Worm (Caenorhabditis elegans): ENCODE data around the gene fbxa-165.
A peak's percentile ranks its signal among the peaks of the same experiment; 100 is the strongest.
"Not testable (repeated sequence)": the region's sequence is repeated elsewhere in the genome, so short reads cannot be mapped to it uniquely, and the experiment has no call there.

fbxa-165 gene

ce11 chrII:1616382-1616781, at the start of gene fbxa-165:
Gene fbxa-165, minus strand, starts transcription at chrII:1616482.
- TF ChIP-seq ceh-39 (tag; optimal IDR thresholded peaks at IDR 0.05) (no peak), tbx-8 (GFP tag; optimal IDR thresholded peaks at IDR 0.05) (no peak), bed-3 (GFP tag; optimal IDR thresholded peaks at IDR 0.05) (no peak)

DNA sequence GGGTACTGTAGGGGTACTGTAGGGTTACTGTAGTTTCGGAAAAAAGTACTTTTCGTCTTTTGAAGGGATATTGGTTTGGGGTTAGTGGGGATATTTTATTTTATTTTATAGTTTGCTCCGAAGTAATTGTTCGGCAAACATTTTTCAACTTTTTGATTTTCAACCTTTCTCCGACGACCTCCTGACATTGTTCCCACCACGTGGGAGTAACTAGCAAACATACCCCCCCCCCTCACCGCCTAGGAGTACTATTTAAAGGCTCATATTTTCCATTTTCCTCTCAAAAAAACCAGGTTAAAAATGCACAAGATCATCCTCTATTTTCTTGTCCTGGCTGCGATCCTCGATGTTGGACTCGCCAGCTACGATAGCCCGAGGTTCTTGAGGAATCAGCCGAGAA, 49.7 kb upstream of the fbxa-165 start, which contains the start of gene srlf-29:
TSS of gene srlf-29 (plus strand) at position 301 of the 400 bp plus-strand sequence.
- TF ChIP-seq nhr-12 (tag; optimal IDR thresholded peaks at IDR 0.05), result no peak
- TF ChIP-seq zip-8 (tag; optimal IDR thresholded peaks at IDR 0.05), result no peak
- no peak for TF ChIP-seq ham-2 (GFP tag; optimal IDR thresholded peaks at IDR 0.05)
- no peak for TF ChIP-seq hlh-1 (tag; optimal IDR thresholded peaks at IDR 0.05)
- no peak for TF ChIP-seq flh-1 (GFP tag; optimal IDR thresholded peaks at IDR 0.05)
- no peak for TF ChIP-seq blmp-1 (tag; optimal IDR thresholded peaks at IDR 0.05)
- no peak for TF ChIP-seq bed-3 (GFP tag; optimal IDR thresholded peaks at IDR 0.05)
- TF ChIP-seq nhr-28 (tag; optimal IDR thresholded peaks at IDR 0.05), result no peak

DNA sequence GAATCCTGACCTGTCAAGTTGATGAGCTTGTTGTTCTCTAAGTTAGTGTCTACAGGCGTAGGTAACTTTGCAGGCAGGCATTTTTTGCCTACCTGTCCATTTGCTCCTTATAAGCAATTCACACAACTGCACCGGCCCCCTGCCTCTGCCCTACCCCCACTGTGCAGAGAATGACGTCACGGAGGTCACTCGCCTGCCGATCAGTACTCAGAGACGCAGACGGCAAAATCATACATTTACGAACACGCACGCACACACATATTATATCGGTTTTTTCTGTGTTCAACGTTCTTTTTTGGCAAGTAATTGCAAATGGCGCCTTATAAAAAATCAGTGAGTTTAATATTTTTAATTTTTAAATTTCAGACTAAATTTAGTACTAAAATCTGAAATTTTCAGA, 47.2 kb upstream of the fbxa-165 start, which contains the start of gene duxl-1:
TSS of gene duxl-1 (plus strand) at position 184 of the 400 bp plus-strand sequence.
- TF ChIP-seq zip-8 (tag; optimal IDR thresholded peaks at IDR 0.05) (peak; percentile 8), unc-62 (GFP tag; optimal IDR thresholded peaks at IDR 0.05) (no peak), mep-1 (tag; optimal IDR thresholded peaks at IDR 0.05) (peak; percentile 10), drap-1 (GFP tag; optimal IDR thresholded peaks at IDR 0.05) (no peak), elt-3 (tag; optimal IDR thresholded peaks at IDR 0.05) (no peak), tbx-8 (GFP tag; optimal IDR thresholded peaks at IDR 0.05) (no peak), unc-120 (tag; optimal IDR thresholded peaks at IDR 0.05; ENCODE audit: poor library complexity, severe bottlenecking) (no peak), ceh-39 (tag; optimal IDR thresholded peaks at IDR 0.05) (peak; percentile 93), pha-4 (tag; optimal IDR thresholded peaks at IDR 0.05) (peak; percentile 31), cnd-1 (tag; optimal IDR thresholded peaks at IDR 0.05) (peak; percentile 21), lsy-2 (tag; optimal IDR thresholded peaks at IDR 0.05) (no peak), flh-1 (GFP tag; optimal IDR thresholded peaks at IDR 0.05) (no peak), nhr-237 (tag; optimal IDR thresholded peaks at IDR 0.05) (no peak), lin-32 (GFP tag; optimal IDR thresholded peaks at IDR 0.05) (no peak), sptf-1 (tag; optimal IDR thresholded peaks at IDR 0.05) (no peak), bed-3 (GFP tag; optimal IDR thresholded peaks at IDR 0.05) (no peak), nhr-2 (tag; optimal IDR thresholded peaks at IDR 0.05) (no peak), ztf-11 (tag; optimal IDR thresholded peaks at IDR 0.05) (peak; percentile 45)

ce11 chrII:1662881-1663280, 46.6 kb upstream of the fbxa-165 start, which contains the start of gene ZC204.14:
Gene ZC204.14, minus strand, starts transcription at chrII:1662949.
- no peak for TF ChIP-seq cnd-1 (tag; optimal IDR thresholded peaks at IDR 0.05)
- no peak for TF ChIP-seq unc-39 (tag; optimal IDR thresholded peaks at IDR 0.05)
- TF ChIP-seq ham-2 (GFP tag; optimal IDR thresholded peaks at IDR 0.05), result no peak
- no peak for TF ChIP-seq nhr-12 (tag; optimal IDR thresholded peaks at IDR 0.05)
- no peak for TF ChIP-seq ceh-83 (GFP tag; optimal IDR thresholded peaks at IDR 0.05)
- no peak for TF ChIP-seq blmp-1 (tag; optimal IDR thresholded peaks at IDR 0.05)
- TF ChIP-seq lsy-2 (tag; optimal IDR thresholded peaks at IDR 0.05), result no peak
- TF ChIP-seq nhr-2 (tag; optimal IDR thresholded peaks at IDR 0.05), result no peak
- no peak for TF ChIP-seq ces-1 (GFP tag; optimal IDR thresholded peaks at IDR 0.05)
- TF ChIP-seq elt-3 (tag; optimal IDR thresholded peaks at IDR 0.05), result no peak
- TF ChIP-seq M03D4.4 (tag; optimal IDR thresholded peaks at IDR 0.05), result no peak
- no peak for TF ChIP-seq sem-2 (GFP tag; optimal IDR thresholded peaks at IDR 0.05)
- TF ChIP-seq unc-120 (tag; optimal IDR thresholded peaks at IDR 0.05; ENCODE audit: poor library complexity, severe bottlenecking), result no peak
- no peak for TF ChIP-seq mls-2 (tag; optimal IDR thresholded peaks at IDR 0.05)
- TF ChIP-seq bed-3 (GFP tag; optimal IDR thresholded peaks at IDR 0.05), result no peak
- TF ChIP-seq ztf-11 (tag; optimal IDR thresholded peaks at IDR 0.05), result no peak
- TF ChIP-seq hlh-1 (tag; optimal IDR thresholded peaks at IDR 0.05), result no peak
- no peak for TF ChIP-seq ceh-43 (GFP tag; optimal IDR thresholded peaks at IDR 0.05)

- not testable (repeated sequence) for TF ChIP-seq elt-1 (tag; optimal IDR thresholded peaks at IDR 0.05; ENCODE audit: borderline replicate concordance, insufficient read depth); mls-2 (tag; optimal IDR thresholded peaks at IDR 0.05); nhr-2 (tag; optimal IDR thresholded peaks at IDR 0.05)
These were observed 44.6 kb upstream of the fbxa-165 start, which contains the start of gene ZC204.13 for ce11 chrII:1660888-1661287. Gene ZC204.13, minus strand, starts transcription at chrII:1660988.
